Worm (Caenorhabditis elegans): ENCODE data around the gene nspa-10.

The nspa-10 gene

DNA sequence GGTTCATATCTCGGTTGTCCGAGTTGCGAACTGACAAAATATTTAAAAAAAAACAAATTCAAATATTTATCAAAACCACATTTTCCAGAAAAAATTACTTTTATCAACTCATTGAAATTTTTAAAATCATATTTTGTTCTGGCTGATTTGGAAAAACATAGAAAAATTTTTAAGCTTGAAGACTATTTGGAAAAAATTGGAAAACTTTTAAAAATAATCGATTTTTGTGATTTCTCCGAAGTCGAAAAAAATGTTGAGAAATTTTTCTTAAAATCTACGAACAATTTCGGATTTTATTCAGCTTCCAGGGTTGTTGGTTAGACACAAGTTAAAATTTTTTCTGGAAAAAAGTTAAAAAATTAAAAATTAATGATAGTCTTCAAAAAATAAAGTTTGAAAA lies 13.4 kb downstream of the nspa-10 start, which contains the start of gene Y50E8A.5:
Gene Y50E8A.5 (minus strand): TSS at position 101 of the 400 bp plus-strand sequence.
- TF ChIP-seq nhr-111 (GFP tag; optimal IDR thresholded peaks at IDR 0.05) (no peak), hif-1 (tag; optimal IDR thresholded peaks at IDR 0.05) (no peak), ceh-28 (tag; optimal IDR thresholded peaks at IDR 0.05) (no peak), T26A8.4 (GFP tag; IDR thresholded peaks at IDR 0.05) (no peak), aly-2 (tag; optimal IDR thresholded peaks at IDR 0.05) (no peak), skn-1 (tag; optimal IDR thresholded peaks at IDR 0.05) (no peak), Y5F2A.4 (GFP tag; optimal IDR thresholded peaks at IDR 0.05) (no peak), dmd-9 (GFP tag; IDR thresholded peaks at IDR 0.05) (no peak), arid-1 (GFP tag; conservative IDR thresholded peaks at IDR 0.05) (no peak), ceh-82 (tag; optimal IDR thresholded peaks at IDR 0.05) (no peak), tag-97 (GFP tag; IDR thresholded peaks at IDR 0.05) (no peak), Y75B8A.6 (GFP tag; IDR thresholded peaks at IDR 0.05) (no peak), madf-9 (GFP tag; conservative IDR thresholded peaks at IDR 0.05) (no peak), gei-8 (GFP tag; optimal IDR thresholded peaks at IDR 0.05) (no peak), F10B5.3 (tag; optimal IDR thresholded peaks at IDR 0.05) (no peak), ces-1 (GFP tag; optimal IDR thresholded peaks at IDR 0.05) (no peak), ceh-20 (GFP tag; IDR thresholded peaks at IDR 0.05) (no peak), attf-4 (tag; optimal IDR thresholded peaks at IDR 0.05) (no peak), nhr-42 (GFP tag; IDR thresholded peaks at IDR 0.05) (no peak), nhr-102 (tag; optimal IDR thresholded peaks at IDR 0.05) (no peak)

DNA sequence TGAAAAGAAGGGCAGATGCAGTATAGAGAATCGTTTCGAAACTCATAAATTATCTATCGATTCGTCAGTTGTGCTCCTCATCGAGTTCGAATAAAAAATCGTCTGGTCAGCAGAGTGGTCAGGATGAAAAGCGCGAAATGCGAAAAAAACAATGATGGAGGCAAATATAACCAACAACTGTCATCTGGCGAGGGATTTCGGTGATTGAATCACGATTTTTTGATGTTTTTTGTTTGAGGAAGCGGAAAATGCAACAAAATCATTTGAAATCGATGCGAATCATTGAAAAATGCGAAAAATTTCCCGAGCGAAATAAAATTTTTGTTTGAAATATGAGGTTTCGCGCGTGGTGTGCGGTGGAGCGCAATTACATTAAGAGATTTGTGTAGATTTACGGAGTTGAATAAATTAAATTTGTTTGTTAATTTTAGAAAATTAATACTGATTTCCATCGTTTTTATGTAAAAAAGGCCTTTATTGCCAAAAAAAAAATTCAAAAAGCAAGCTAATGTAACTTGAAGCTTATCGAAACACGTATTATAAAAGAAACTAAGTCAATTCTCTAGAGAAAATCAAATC lies 16.0 kb downstream of the nspa-10 start, which contains the start of gene unc-61:
Gene unc-61 (minus strand): TSS at position 51 of the 579 bp plus-strand sequence.
- TF ChIP-seq mes-2 (tag; optimal IDR thresholded peaks at IDR 0.05; ENCODE audit: poor library complexity, severe bottlenecking), result peak; percentile 35
- TF ChIP-seq ces-1 (GFP tag; optimal IDR thresholded peaks at IDR 0.05), result peak; percentile 27
- TF ChIP-seq R02D3.7 (tag; optimal IDR thresholded peaks at IDR 0.05), result peak; percentile 52
- TF ChIP-seq lin-38 (GFP tag; IDR thresholded peaks at IDR 0.05), result peak; percentile 85; the same call in 1 of the 2 replicates
- TF ChIP-seq lim-7 (GFP tag; IDR thresholded peaks at IDR 0.05), result no peak
- peak; percentile 89 for TF ChIP-seq aha-1 (tag)
- TF ChIP-seq vab-7 (GFP tag; IDR thresholded peaks at IDR 0.05), result no peak
- no peak for TF ChIP-seq ceh-28 (tag; optimal IDR thresholded peaks at IDR 0.05)
- TF ChIP-seq nhr-6 (tag; optimal IDR thresholded peaks at IDR 0.05), result peak; percentile 87
- peak; percentile 84 for TF ChIP-seq dpl-1 (GFP tag; optimal IDR thresholded peaks at IDR 0.05)
- TF ChIP-seq unc-39 (tag; optimal IDR thresholded peaks at IDR 0.05), result no peak
- no peak for TF ChIP-seq nhr-237 (tag; optimal IDR thresholded peaks at IDR 0.05)

ce11 chrV:14729343-14729742 lies 20.9 kb downstream of the nspa-10 start, which contains the start of gene oig-3:
Gene oig-3, plus strand, starts transcription at chrV:14729643.
- TF ChIP-seq lir-3 (tag; optimal IDR thresholded peaks at IDR 0.05) (no peak), set-16 (GFP tag; IDR thresholded peaks at IDR 0.05) (no peak), zfp-3 (GFP tag; conservative IDR thresholded peaks at IDR 0.05) (no peak), nhr-76 (tag; optimal IDR thresholded peaks at IDR 0.05) (no peak), nhr-6 (tag; optimal IDR thresholded peaks at IDR 0.05) (no peak), dmd-9 (GFP tag; IDR thresholded peaks at IDR 0.05) (no peak), lin-15B (tag; optimal IDR thresholded peaks at IDR 0.05) (no peak), pha-4 (GFP tag; IDR thresholded peaks at IDR 0.05) (no peak), pha-4 (tag; optimal IDR thresholded peaks at IDR 0.05) (no peak), egl-27 (tag; optimal IDR thresholded peaks at IDR 0.05) (no peak)

All from whole organism, L4 larva.